Worm (Caenorhabditis elegans) whole organism, midembryonic: ENCODE measurements around the gene K02E2.8.

ENCODE experiments used
- flt-1 ChIP-seq: fragments of 200-800 bp; sonication (Bioruptor generic); IDR thresholded peaks from 2 replicates; pipeline ENCODE4 v1.3.6; 2022; ENCODE audit warnings: missing genetic modification characterization, missing compliant biosample characterization
- ztf-23 ChIP-seq: fragments of 200-800 bp; sonication (Bioruptor generic); IDR thresholded peaks from 2 replicates; pipeline ENCODE4 v1.3.6; 2022; ENCODE audit warnings: missing genetic modification reagents, missing genetic modification characterization, missing compliant biosample characterization
- ztf-29 ChIP-seq: fragments of 200-800 bp; sonication (Bioruptor generic); IDR thresholded peaks from 2 replicates; pipeline ENCODE4 v1.3.6; 2022; ENCODE audit warnings: missing genetic modification reagents, missing genetic modification characterization, missing compliant biosample characterization

ce11 chrV:20412225-20412624, 45.5 kb upstream of the K02E2.8 start:
- no peak for TF ChIP-seq flt-1 (GFP tag; lab: Robert Waterston, UW)
- TF ChIP-seq ztf-23 (GFP tag; lab: Robert Waterston, UW): no peak
- TF ChIP-seq ztf-29 (GFP tag; lab: Robert Waterston, UW): no peak
